Fruit fly (Drosophila melanogaster): Measurements from ENCODE around the gene Nup37.

Gene Nup37

dm6 chr3R:25262322-25262761, 14.9 kb downstream of the Nup37 start, which contains the start of the genes Kdsr and CG11858:
Gene Kdsr, minus strand, starts transcription at chr3R:25262498.
Gene CG11858, plus strand, starts transcription at chr3R:25262741.
- TF ChIP-seq Mnt (GFP tag; optimal IDR thresholded peaks at IDR 0.05) (peak; percentile 83), ovo (GFP tag; optimal IDR thresholded peaks at IDR 0.05) (peak; percentile 24), CG1620 (GFP tag; optimal IDR thresholded peaks at IDR 0.05) (peak; percentile 58), Crg-1 (GFP tag; optimal IDR thresholded peaks at IDR 0.05) (peak; percentile 27), pad (GFP tag; optimal IDR thresholded peaks at IDR 0.05) (peak; percentile 44), cnc (optimal IDR thresholded peaks at IDR 0.05) (no peak), Hr96 (GFP tag; optimal IDR thresholded peaks at IDR 0.05) (no peak), kay (GFP tag; ENCODE audit: borderline replicate concordance) (no peak), CG7101 (tag; optimal IDR thresholded peaks at IDR 0.05) (peak; percentile 81), CG11617 (GFP tag; optimal IDR thresholded peaks at IDR 0.05) (peak; percentile 64), CG5204 (GFP tag; optimal IDR thresholded peaks at IDR 0.05) (no peak), CG14711 (tag; optimal IDR thresholded peaks at IDR 0.05) (peak; percentile 74), CG12768 (GFP tag; optimal IDR thresholded peaks at IDR 0.05) (peak; percentile 66), toe (GFP tag; optimal IDR thresholded peaks at IDR 0.05) (no peak), bab1 (GFP tag; optimal IDR thresholded peaks at IDR 0.05) (peak; percentile 84), CG7045 (GFP tag; optimal IDR thresholded peaks at IDR 0.05) (peak; percentile 42), CG33017 (tag; optimal IDR thresholded peaks at IDR 0.05) (peak; percentile 48), cic (GFP tag; optimal IDR thresholded peaks at IDR 0.05) (peak; percentile 75), tj (GFP tag; optimal IDR thresholded peaks at IDR 0.05) (peak; percentile 39), Clk (GFP tag; optimal IDR thresholded peaks at IDR 0.05) (peak; percentile 40)

DNA sequence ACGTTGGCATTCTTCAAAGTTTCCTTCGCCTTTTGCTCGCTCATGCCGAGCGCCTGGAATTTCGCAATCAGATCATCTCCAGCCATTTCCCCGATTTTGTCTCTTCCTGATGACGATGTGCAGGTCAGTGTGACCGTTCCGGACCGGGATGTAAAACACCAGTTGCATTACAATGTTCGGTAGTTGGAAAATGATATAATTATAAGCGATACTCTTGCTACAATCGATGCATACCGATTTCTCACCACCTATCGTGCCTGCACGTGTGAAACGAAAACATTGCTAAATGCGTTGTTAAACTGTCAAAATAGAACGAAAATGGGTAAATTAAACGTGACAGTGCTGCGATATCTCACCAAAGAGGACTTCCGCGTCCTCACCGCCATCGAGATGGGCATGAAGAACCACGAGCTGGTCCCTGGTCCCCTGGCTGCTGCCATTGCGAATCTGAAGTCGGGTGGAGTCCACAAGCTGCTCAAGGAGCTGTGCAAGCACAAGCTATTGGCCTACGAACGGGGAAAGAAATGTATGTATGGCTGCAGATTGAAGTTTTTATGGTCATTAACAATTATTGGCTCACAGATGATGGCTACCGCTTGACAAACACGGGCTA, 18.2 kb downstream of the Nup37 start, which contains the start of the genes GlnRS and RIOK2:
TSS of gene GlnRS (minus strand) at position 133 of the 613 bp plus-strand sequence.
TSS of gene RIOK2 (plus strand) at position 256 of the 613 bp plus-strand sequence.
- TF ChIP-seq ovo (GFP tag; optimal IDR thresholded peaks at IDR 0.05) (no peak), Clk (GFP tag; optimal IDR thresholded peaks at IDR 0.05) (peak; percentile 3), CG33017 (tag; optimal IDR thresholded peaks at IDR 0.05) (no peak), bab1 (GFP tag; optimal IDR thresholded peaks at IDR 0.05) (peak; percentile 73), CG12768 (GFP tag; optimal IDR thresholded peaks at IDR 0.05) (no peak), CG7045 (GFP tag; optimal IDR thresholded peaks at IDR 0.05) (no peak), CG11617 (GFP tag; optimal IDR thresholded peaks at IDR 0.05) (peak; percentile 18), pad (GFP tag; optimal IDR thresholded peaks at IDR 0.05) (peak; percentile 26), CG5204 (GFP tag; optimal IDR thresholded peaks at IDR 0.05) (no peak), CG14711 (tag; optimal IDR thresholded peaks at IDR 0.05) (peak; percentile 4), tj (GFP tag; optimal IDR thresholded peaks at IDR 0.05) (peak; percentile 21), Hr96 (GFP tag; optimal IDR thresholded peaks at IDR 0.05) (no peak), kay (GFP tag; ENCODE audit: borderline replicate concordance) (no peak), CG7101 (tag; optimal IDR thresholded peaks at IDR 0.05) (peak; percentile 39), Mnt (GFP tag; optimal IDR thresholded peaks at IDR 0.05) (peak; percentile 100), cic (GFP tag; optimal IDR thresholded peaks at IDR 0.05) (peak; percentile 30), cnc (optimal IDR thresholded peaks at IDR 0.05) (no peak), toe (GFP tag; optimal IDR thresholded peaks at IDR 0.05) (no peak), CG1620 (GFP tag; optimal IDR thresholded peaks at IDR 0.05) (no peak), Crg-1 (GFP tag; optimal IDR thresholded peaks at IDR 0.05) (peak; percentile 4)

dm6 chr3R:25266751-25267150, 19.3 kb downstream of the Nup37 start:
- TF ChIP-seq CG33017 (tag; optimal IDR thresholded peaks at IDR 0.05) (no peak), ovo (GFP tag; optimal IDR thresholded peaks at IDR 0.05) (no peak), CG7045 (GFP tag; optimal IDR thresholded peaks at IDR 0.05) (no peak), CG5204 (GFP tag; optimal IDR thresholded peaks at IDR 0.05) (no peak), toe (GFP tag; optimal IDR thresholded peaks at IDR 0.05) (no peak), Hr96 (GFP tag; optimal IDR thresholded peaks at IDR 0.05) (no peak), Crg-1 (GFP tag; optimal IDR thresholded peaks at IDR 0.05) (no peak), CG11617 (GFP tag; optimal IDR thresholded peaks at IDR 0.05) (no peak), cnc (optimal IDR thresholded peaks at IDR 0.05) (no peak), Clk (GFP tag; optimal IDR thresholded peaks at IDR 0.05) (no peak), kay (GFP tag; ENCODE audit: borderline replicate concordance) (no peak), tj (GFP tag; optimal IDR thresholded peaks at IDR 0.05) (no peak), Mnt (GFP tag; optimal IDR thresholded peaks at IDR 0.05) (no peak), CG14711 (tag; optimal IDR thresholded peaks at IDR 0.05) (no peak)

dm6 chr3R:25269909-25270308, 22.5 kb downstream of the Nup37 start, which contains the start of the genes CG11889 and CG11891:
Gene CG11889, plus strand, starts transcription at chr3R:25270209.
Gene CG11891, plus strand, starts transcription at chr3R:25270209.
- TF ChIP-seq CG5204 (GFP tag; optimal IDR thresholded peaks at IDR 0.05): no peak
- TF ChIP-seq CG7101 (tag; optimal IDR thresholded peaks at IDR 0.05): no peak
- no peak for TF ChIP-seq CG7045 (GFP tag; optimal IDR thresholded peaks at IDR 0.05)

DNA sequence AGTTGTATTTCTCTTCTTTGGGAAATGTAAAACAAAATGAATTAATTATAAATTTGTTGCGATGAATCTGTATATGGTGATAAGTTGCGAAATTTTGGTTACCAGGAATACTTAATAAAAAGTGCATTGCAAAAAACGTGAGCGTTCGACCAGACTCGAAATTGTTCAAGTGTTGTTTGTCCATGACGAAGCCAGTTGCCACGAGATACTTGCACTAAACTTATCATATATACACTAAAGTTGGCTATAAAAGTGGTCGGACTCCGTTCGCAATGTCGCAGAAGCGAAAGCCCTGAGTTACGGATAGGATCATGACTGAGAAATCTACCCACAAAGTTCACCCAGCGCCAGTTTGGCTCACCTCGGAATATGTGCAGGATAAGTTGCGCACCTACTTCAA, 26.1 kb downstream of the Nup37 start, which contains the start of gene CG11878:
TSS of gene CG11878 (plus strand) at position 301 of the 400 bp plus-strand sequence.
- TF ChIP-seq cic (GFP tag; optimal IDR thresholded peaks at IDR 0.05) (peak; percentile 0), Hr96 (GFP tag; optimal IDR thresholded peaks at IDR 0.05) (no peak)

DNA sequence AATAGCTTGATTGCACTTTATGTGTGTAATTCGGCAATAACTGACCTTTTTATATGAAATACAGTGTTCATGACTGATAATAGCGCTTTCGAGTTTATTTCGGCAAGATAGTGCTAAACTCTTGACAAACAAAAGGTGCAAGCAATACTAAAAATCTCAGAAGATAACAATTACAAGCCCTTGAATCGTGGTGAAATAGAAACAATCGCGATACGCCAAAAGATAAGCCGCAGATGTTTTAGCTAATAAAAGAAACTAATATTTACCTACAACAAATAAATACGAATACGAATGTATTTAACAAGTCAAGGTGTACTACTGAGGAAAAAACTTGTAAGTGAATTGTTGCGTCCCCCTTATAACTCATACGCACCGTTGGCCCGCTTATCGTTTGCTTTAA, 27.8 kb downstream of the Nup37 start:
- TF ChIP-seq Mnt (GFP tag; optimal IDR thresholded peaks at IDR 0.05) (peak; percentile 19), cic (GFP tag; optimal IDR thresholded peaks at IDR 0.05) (peak; percentile 97), tj (GFP tag; optimal IDR thresholded peaks at IDR 0.05) (no peak), CG33017 (tag; optimal IDR thresholded peaks at IDR 0.05) (peak; percentile 71), CG1620 (GFP tag; optimal IDR thresholded peaks at IDR 0.05) (no peak), CG7101 (tag; optimal IDR thresholded peaks at IDR 0.05) (peak; percentile 65), bab1 (GFP tag; optimal IDR thresholded peaks at IDR 0.05) (no peak), pad (GFP tag; optimal IDR thresholded peaks at IDR 0.05) (peak; percentile 44), Crg-1 (GFP tag; optimal IDR thresholded peaks at IDR 0.05) (peak; percentile 11), cnc (optimal IDR thresholded peaks at IDR 0.05) (no peak), kay (GFP tag; ENCODE audit: borderline replicate concordance) (peak; percentile 94), CG7045 (GFP tag; optimal IDR thresholded peaks at IDR 0.05) (peak; percentile 80), Clk (GFP tag; optimal IDR thresholded peaks at IDR 0.05) (no peak), CG14711 (tag; optimal IDR thresholded peaks at IDR 0.05) (peak; percentile 22), toe (GFP tag; optimal IDR thresholded peaks at IDR 0.05) (no peak), CG5204 (GFP tag; optimal IDR thresholded peaks at IDR 0.05) (peak; percentile 34), ovo (GFP tag; optimal IDR thresholded peaks at IDR 0.05) (peak; percentile 20), Hr96 (GFP tag; optimal IDR thresholded peaks at IDR 0.05) (no peak), CG12768 (GFP tag; optimal IDR thresholded peaks at IDR 0.05) (peak; percentile 58), CG11617 (GFP tag; optimal IDR thresholded peaks at IDR 0.05) (peak; percentile 62)
